Worm (Caenorhabditis elegans): ENCODE data around the gene cpsf-2.

- TF ChIP-seq die-1 (tag; optimal IDR thresholded peaks at IDR 0.05) (no peak), attf-6 (GFP tag; IDR thresholded peaks at IDR 0.05) (no peak), nfya-2 (GFP tag; IDR thresholded peaks at IDR 0.05) (no peak), pha-4 (tag; optimal IDR thresholded peaks at IDR 0.05) (no peak), snpc-4 (GFP tag; optimal IDR thresholded peaks at IDR 0.05) (no peak), snpc-4 (tag; optimal IDR thresholded peaks at IDR 0.05) (no peak), ztf-25 (GFP tag; IDR thresholded peaks at IDR 0.05) (no peak), snpc-3.4 (tag; optimal IDR thresholded peaks at IDR 0.05) (no peak), sptf-2 (GFP tag; optimal IDR thresholded peaks at IDR 0.05) (no peak), ztf-6 (GFP tag; IDR thresholded peaks at IDR 0.05) (no peak)
Observed at ce11 chrV:7201353-7201752, 22.4 kb downstream of the cpsf-2 start.
